Worm (Caenorhabditis elegans): ENCODE data around the gene F46F5.8.

The F46F5.8 gene

DNA sequence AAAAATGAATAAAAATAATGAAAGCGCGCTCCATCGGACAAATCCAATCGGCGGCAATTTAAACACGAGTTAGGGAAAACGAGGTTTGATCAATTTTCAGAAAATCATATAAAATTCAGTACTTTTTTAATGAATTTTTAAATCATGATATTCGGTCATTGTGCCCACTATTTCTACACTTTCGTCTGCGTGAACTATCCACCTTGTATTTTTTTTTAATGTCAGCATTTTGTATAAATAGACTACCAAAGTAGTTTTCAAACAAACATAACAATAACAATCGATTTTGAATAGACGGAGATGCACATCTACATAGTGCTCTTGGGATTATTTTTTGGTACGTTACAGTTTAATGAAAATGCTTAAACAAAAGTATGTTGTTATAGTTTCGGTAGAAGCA, 33.3 kb downstream of the F46F5.8 start, which contains the start of gene F46F5.15:
F46F5.15 (plus strand) TSS at position 301 of the 400 bp plus-strand sequence.
- TF ChIP-seq B0310.2 (tag; optimal IDR thresholded peaks at IDR 0.05) = no peak
- no peak for TF ChIP-seq ets-7 (tag; optimal IDR thresholded peaks at IDR 0.05)
- no peak for TF ChIP-seq scrt-1 (GFP tag; IDR thresholded peaks at IDR 0.05)
- TF ChIP-seq ama-1 (optimal IDR thresholded peaks at IDR 0.05) = no peak
- TF ChIP-seq tra-4 (tag; optimal IDR thresholded peaks at IDR 0.05) = no peak
- no peak for TF ChIP-seq tbx-37 (GFP tag; conservative IDR thresholded peaks at IDR 0.05)
- no peak for TF ChIP-seq pes-1 (GFP tag; IDR thresholded peaks at IDR 0.05)
- no peak for TF ChIP-seq hmg-4 (GFP tag; optimal IDR thresholded peaks at IDR 0.05)
- no peak for TF ChIP-seq ceh-36 (tag; optimal IDR thresholded peaks at IDR 0.05)
- TF ChIP-seq sea-1 (GFP tag; conservative IDR thresholded peaks at IDR 0.05) = no peak
- TF ChIP-seq hnd-1 (tag; optimal IDR thresholded peaks at IDR 0.05) = no peak

DNA sequence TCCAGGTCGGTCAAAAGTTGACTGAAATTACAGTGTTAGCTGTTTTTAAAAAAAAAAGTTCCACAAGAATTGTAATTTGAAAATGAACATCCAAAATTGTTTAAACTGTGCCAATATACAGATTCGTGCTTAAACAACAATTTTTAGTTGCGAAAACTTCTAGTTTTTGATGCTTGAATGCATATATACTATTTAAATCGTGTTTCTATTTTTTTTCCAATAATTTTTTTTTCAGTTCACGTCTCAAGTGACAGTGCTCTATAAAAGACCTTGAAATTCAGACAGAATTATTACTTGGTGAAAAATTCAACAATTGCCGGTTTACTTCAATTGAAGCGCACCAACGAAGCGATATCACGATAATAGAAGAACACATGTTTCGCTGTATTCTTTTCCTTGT, 34.5 kb downstream of the F46F5.8 start, which contains the start of gene F46F5.16:
F46F5.16 (plus strand) TSS at position 301 of the 400 bp plus-strand sequence.
- TF ChIP-seq ceh-13 (GFP tag; optimal IDR thresholded peaks at IDR 0.05) (no peak), hmg-4 (GFP tag; optimal IDR thresholded peaks at IDR 0.05) (no peak), flt-1 (GFP tag; IDR thresholded peaks at IDR 0.05) (no peak), tbx-37 (GFP tag; conservative IDR thresholded peaks at IDR 0.05) (no peak), F13C5.2 (tag; optimal IDR thresholded peaks at IDR 0.05) (no peak)

DNA sequence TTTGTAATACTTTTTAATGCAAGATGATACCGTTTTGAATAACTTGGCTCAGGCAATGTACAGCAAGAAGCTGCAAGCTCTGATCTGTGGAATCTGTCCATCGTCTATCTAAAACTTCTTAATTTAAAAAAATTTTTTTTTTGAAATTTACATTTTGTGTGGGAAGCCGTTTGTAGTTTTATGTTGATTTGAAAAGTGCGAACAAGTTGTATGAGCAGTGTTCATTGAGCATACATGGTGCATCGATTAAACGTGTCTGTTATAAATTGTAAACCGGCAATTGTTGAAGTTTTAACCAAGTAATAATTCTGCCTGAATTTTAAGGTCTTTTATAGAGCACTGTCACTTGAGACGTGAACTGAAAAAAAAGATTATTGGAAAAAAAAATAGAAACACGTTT, 37.9 kb downstream of the F46F5.8 start, which contains the start of gene Y39F10A.6:
Y39F10A.6 (minus strand) TSS at position 101 of the 400 bp plus-strand sequence.
- TF ChIP-seq ceh-36 (tag; optimal IDR thresholded peaks at IDR 0.05) (no peak), flt-1 (GFP tag; IDR thresholded peaks at IDR 0.05) (no peak), F13C5.2 (tag; optimal IDR thresholded peaks at IDR 0.05) (no peak), ama-1 (optimal IDR thresholded peaks at IDR 0.05) (no peak), aly-1 (tag; optimal IDR thresholded peaks at IDR 0.05) (no peak), scrt-1 (GFP tag; IDR thresholded peaks at IDR 0.05) (no peak), sea-1 (GFP tag; conservative IDR thresholded peaks at IDR 0.05) (no peak), tbx-37 (GFP tag; conservative IDR thresholded peaks at IDR 0.05) (no peak), pes-1 (GFP tag; IDR thresholded peaks at IDR 0.05) (no peak), ets-7 (tag; optimal IDR thresholded peaks at IDR 0.05) (no peak), hmg-4 (GFP tag; optimal IDR thresholded peaks at IDR 0.05) (no peak), hnd-1 (tag; optimal IDR thresholded peaks at IDR 0.05) (no peak), ceh-13 (GFP tag; optimal IDR thresholded peaks at IDR 0.05) (no peak), tra-4 (tag; optimal IDR thresholded peaks at IDR 0.05) (no peak), tbx-11 (GFP tag; IDR thresholded peaks at IDR 0.05) (no peak), B0310.2 (tag; optimal IDR thresholded peaks at IDR 0.05) (no peak), hmbx-1 (tag; optimal IDR thresholded peaks at IDR 0.05) (no peak)

DNA sequence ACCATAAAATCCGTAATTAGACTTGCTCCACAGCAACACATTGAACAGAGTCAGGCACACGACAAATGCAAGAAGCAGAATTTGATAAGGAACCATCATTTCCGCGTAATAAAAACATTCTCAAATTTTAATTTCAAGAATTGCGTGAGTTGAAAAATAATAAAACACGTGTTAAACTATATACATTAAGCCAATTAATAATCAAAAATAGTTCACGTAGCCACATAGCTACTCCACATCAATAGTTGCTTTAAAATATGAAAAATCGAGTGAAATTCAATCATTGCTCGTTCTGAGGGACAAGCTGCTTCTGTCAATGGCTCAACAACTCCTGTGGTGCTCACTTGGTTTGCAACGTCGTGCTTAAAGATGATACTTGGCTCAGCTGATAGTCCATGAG, 38.5 kb downstream of the F46F5.8 start, which contains the start of gene Y39F10A.3:
Y39F10A.3 (minus strand) TSS at position 101 of the 400 bp plus-strand sequence.
- no peak for TF ChIP-seq ama-1 (optimal IDR thresholded peaks at IDR 0.05)

DNA sequence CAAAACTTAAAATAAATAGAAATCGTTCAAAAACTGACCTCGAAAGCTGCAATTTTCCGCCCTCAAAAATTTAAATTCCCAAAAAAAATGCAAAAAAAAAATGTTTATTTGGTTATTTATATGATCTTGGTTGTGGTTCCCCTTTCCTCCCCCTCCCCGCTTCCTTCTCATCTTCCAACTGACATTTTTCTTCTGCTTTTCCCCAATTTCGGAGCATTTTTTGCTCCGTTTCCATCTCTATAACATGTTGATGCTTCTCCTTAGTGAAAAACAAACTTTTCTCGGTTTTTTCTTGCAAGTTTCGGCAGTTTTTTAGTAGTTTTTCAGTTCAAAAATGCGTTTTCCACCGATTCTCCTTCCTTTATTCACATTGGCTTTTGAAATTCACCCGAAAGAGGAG, 46.4 kb downstream of the F46F5.8 start, which contains the start of gene Y39F10A.1:
Y39F10A.1 (plus strand) TSS at position 301 of the 400 bp plus-strand sequence.
- TF ChIP-seq hmbx-1 (tag; optimal IDR thresholded peaks at IDR 0.05) (no peak), ets-7 (tag; optimal IDR thresholded peaks at IDR 0.05) (no peak), scrt-1 (GFP tag; IDR thresholded peaks at IDR 0.05) (no peak), ceh-36 (tag; optimal IDR thresholded peaks at IDR 0.05) (no peak), aly-1 (tag; optimal IDR thresholded peaks at IDR 0.05) (no peak), tbx-11 (GFP tag; IDR thresholded peaks at IDR 0.05) (no peak), F13C5.2 (tag; optimal IDR thresholded peaks at IDR 0.05) (no peak), B0310.2 (tag; optimal IDR thresholded peaks at IDR 0.05) (no peak), ama-1 (optimal IDR thresholded peaks at IDR 0.05) (no peak), tbx-37 (GFP tag; conservative IDR thresholded peaks at IDR 0.05) (no peak), pes-1 (GFP tag; IDR thresholded peaks at IDR 0.05) (no peak), flt-1 (GFP tag; IDR thresholded peaks at IDR 0.05) (no peak)

DNA sequence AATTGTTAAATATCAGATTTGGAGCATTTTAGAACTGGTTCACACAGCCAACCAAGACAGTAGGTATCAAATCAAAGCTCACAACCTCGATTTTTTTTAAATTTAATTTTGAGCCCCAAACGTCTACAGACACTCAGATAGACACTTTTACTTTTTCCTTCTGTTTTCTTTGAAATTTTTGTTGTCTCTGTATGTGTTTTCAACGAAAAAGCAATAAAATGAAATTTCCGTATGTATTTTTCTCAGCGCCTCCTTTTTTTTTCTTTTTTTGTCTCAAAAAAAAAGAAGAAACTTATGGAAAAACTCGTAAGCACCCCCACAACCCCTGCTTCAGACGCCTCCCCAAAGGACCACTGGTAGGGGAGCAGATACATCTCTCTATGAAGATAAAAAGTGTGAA, 47.6 kb downstream of the F46F5.8 start:
- TF ChIP-seq tbx-11 (GFP tag; IDR thresholded peaks at IDR 0.05) (no peak), tra-4 (tag; optimal IDR thresholded peaks at IDR 0.05) (no peak), ama-1 (optimal IDR thresholded peaks at IDR 0.05) (no peak), aly-1 (tag; optimal IDR thresholded peaks at IDR 0.05) (no peak), flt-1 (GFP tag; IDR thresholded peaks at IDR 0.05) (no peak), sea-1 (GFP tag; conservative IDR thresholded peaks at IDR 0.05) (no peak), F13C5.2 (tag; optimal IDR thresholded peaks at IDR 0.05) (no peak), scrt-1 (GFP tag; IDR thresholded peaks at IDR 0.05) (no peak), pes-1 (GFP tag; IDR thresholded peaks at IDR 0.05) (no peak), ceh-13 (GFP tag; optimal IDR thresholded peaks at IDR 0.05) (no peak), hmg-4 (GFP tag; optimal IDR thresholded peaks at IDR 0.05) (no peak), hnd-1 (tag; optimal IDR thresholded peaks at IDR 0.05) (no peak), ceh-36 (tag; optimal IDR thresholded peaks at IDR 0.05) (no peak)

All from whole organism, early embryonic.